Fruit fly (Drosophila melanogaster) whole organism, prepupa: Measurements from ENCODE around the gene CG43896.
A peak's percentile ranks its signal among the peaks of the same experiment; 100 is the strongest.

ENCODE experiments used
- Blimp-1 ChIP-seq: fragments of 200-800 bp; sonication (Bioruptor generic); optimal IDR thresholded peaks from 3 replicates; lab custom pipeline; 2017; ENCODE audit warnings: missing biosample characterization, missing genetic modification characterization, mild to moderate bottlenecking, moderate library complexity, missing genetic modification reagents
- CG10631 ChIP-seq: fragments of 200-800 bp; sonication (Bioruptor generic); optimal IDR thresholded peaks from 2 replicates; lab custom pipeline; 2016; ENCODE audit warnings: missing biosample characterization, missing genetic modification characterization
- CG10669 ChIP-seq: fragments of 200-800 bp; sonication (Bioruptor generic); optimal IDR thresholded peaks from 3 replicates; lab custom pipeline; 2018; ENCODE audit warnings: missing biosample characterization, mild to moderate bottlenecking, missing genetic modification characterization, moderate library complexity
- CG11294 ChIP-seq: fragments of 200-800 bp; sonication (Bioruptor generic); IDR thresholded peaks from 2 replicates; pipeline ENCODE4 v1.3.6; 2022; ENCODE audit warnings: missing biosample characterization, missing genetic modification characterization
- CG11762 ChIP-seq: fragments of 200-800 bp; sonication (Bioruptor generic); optimal IDR thresholded peaks from 3 replicates; lab custom pipeline; 2016; ENCODE audit warnings: missing biosample characterization, missing genetic modification characterization; ENCODE audit not compliant: insufficient read depth
- CG11902 ChIP-seq: fragments of 200-800 bp; sonication (Bioruptor generic); optimal IDR thresholded peaks from 3 replicates; lab custom pipeline; 2016; ENCODE audit warnings: missing biosample characterization, missing genetic modification characterization
- CG15336 ChIP-seq: fragments of 200-800 bp; sonication (Bioruptor generic); IDR thresholded peaks from 2 replicates; pipeline ENCODE4 v1.3.6; 2022; ENCODE audit warnings: missing biosample characterization, missing genetic modification characterization
- CG1621 ChIP-seq: fragments of 200-800 bp; sonication (Bioruptor generic); optimal IDR thresholded peaks from 3 replicates; lab custom pipeline; 2018; ENCODE audit warnings: missing biosample characterization, mild to moderate bottlenecking, missing genetic modification characterization
- CG16779 ChIP-seq: fragments of 200-800 bp; sonication (Bioruptor generic); optimal IDR thresholded peaks from 3 replicates; lab custom pipeline; 2017; ENCODE audit warnings: missing biosample characterization, mild to moderate bottlenecking, missing genetic modification characterization
- CG3032 ChIP-seq: fragments of 200-800 bp; optimal IDR thresholded peaks from 2 replicates; lab custom pipeline; 2019; ENCODE audit warnings: missing biosample characterization, mild to moderate bottlenecking, missing genetic modification characterization, moderate library complexity
- CG31627 ChIP-seq: fragments of 200-800 bp; sonication (Bioruptor generic); optimal IDR thresholded peaks from 3 replicates; lab custom pipeline; 2016; ENCODE audit warnings: missing biosample characterization, missing genetic modification characterization
- CG32006 ChIP-seq: fragments of 200-800 bp; sonication (Bioruptor generic); optimal IDR thresholded peaks from 3 replicates; lab custom pipeline; 2017; ENCODE audit warnings: missing biosample characterization, mild to moderate bottlenecking, missing genetic modification characterization
- CG3919 ChIP-seq: fragments of 200-800 bp; sonication (Bioruptor generic); optimal IDR thresholded peaks from 3 replicates; lab custom pipeline; 2016; ENCODE audit warnings: missing biosample characterization, missing genetic modification characterization
- CG4318 ChIP-seq: fragments of 200-800 bp; sonication (Bioruptor generic); optimal IDR thresholded peaks from 3 replicates; lab custom pipeline; 2017; ENCODE audit warnings: missing biosample characterization, mild to moderate bottlenecking, missing genetic modification characterization
- CG6163 ChIP-seq: fragments of 200-800 bp; sonication (Bioruptor generic); IDR thresholded peaks from 3 replicates; pipeline ENCODE4 v1.3.6; 2022; ENCODE audit warnings: missing biosample characterization, missing genetic modification characterization
- CG6276 ChIP-seq: fragments of 200-800 bp; sonication (Bioruptor generic); optimal IDR thresholded peaks from 2 replicates; lab custom pipeline; 2017; ENCODE audit warnings: missing biosample characterization, mild to moderate bottlenecking, missing genetic modification characterization
- CG6792 ChIP-seq: fragments of 200-800 bp; sonication (Bioruptor generic); optimal IDR thresholded peaks from 3 replicates; lab custom pipeline; 2016; ENCODE audit warnings: missing biosample characterization, missing genetic modification characterization
- CG6808 ChIP-seq: fragments of 200-800 bp; sonication (Bioruptor generic); optimal IDR thresholded peaks from 3 replicates; lab custom pipeline; 2017; ENCODE audit warnings: missing biosample characterization, missing genetic modification characterization, mild to moderate bottlenecking, moderate library complexity, missing genetic modification reagents
- CG6854 ChIP-seq: fragments of 200-800 bp; sonication (Bioruptor generic); optimal IDR thresholded peaks from 2 replicates; lab custom pipeline; 2017; ENCODE audit warnings: missing biosample characterization, mild to moderate bottlenecking, missing genetic modification characterization
- CG7368 ChIP-seq: fragments of 200-800 bp; sonication (Bioruptor generic); optimal IDR thresholded peaks from 3 replicates; lab custom pipeline; 2016; ENCODE audit warnings: missing biosample characterization, missing genetic modification characterization
- CG8119 ChIP-seq: fragments of 200-800 bp; sonication (Bioruptor generic); IDR thresholded peaks from 3 replicates; pipeline ENCODE4 v1.3.6; 2022; ENCODE audit warnings: missing biosample characterization, missing genetic modification characterization
- CG8319 ChIP-seq: fragments of 200-800 bp; sonication (Bioruptor generic); optimal IDR thresholded peaks from 3 replicates; lab custom pipeline; 2016; ENCODE audit warnings: missing biosample characterization, missing genetic modification characterization
- CG8632 ChIP-seq: fragments of 200-800 bp; sonication (Bioruptor generic); optimal IDR thresholded peaks from 3 replicates; lab custom pipeline; 2016; ENCODE audit warnings: missing biosample characterization, missing genetic modification characterization
- CG9139 ChIP-seq: fragments of 200-800 bp; sonication (Bioruptor generic); optimal IDR thresholded peaks from 3 replicates; lab custom pipeline; 2017; ENCODE audit warnings: missing biosample characterization, mild to moderate bottlenecking, missing genetic modification characterization
- Eip75B ChIP-seq: fragments of 200-800 bp; sonication (Bioruptor generic); optimal IDR thresholded peaks from 3 replicates; lab custom pipeline; 2016; ENCODE audit warnings: missing biosample characterization, missing genetic modification characterization
- Eip93F ChIP-seq: fragments of 200-800 bp; sonication (Bioruptor generic); optimal IDR thresholded peaks from 2 replicates; lab custom pipeline; 2016; ENCODE audit warnings: missing biosample characterization, mild to moderate bottlenecking, missing genetic modification characterization
- Ets21C ChIP-seq: fragments of 200-800 bp; sonication (Bioruptor generic); optimal IDR thresholded peaks from 3 replicates; lab custom pipeline; 2016; ENCODE audit warnings: missing biosample characterization, missing genetic modification characterization
- Ets96B ChIP-seq: fragments of 200-800 bp; optimal IDR thresholded peaks from 2 replicates; lab custom pipeline; 2019; ENCODE audit warnings: missing biosample characterization, mild to moderate bottlenecking, missing genetic modification characterization, moderate library complexity
- Gug ChIP-seq: fragments of 200-800 bp; sonication (Bioruptor generic); IDR thresholded peaks from 2 replicates; pipeline ENCODE4 v1.3.6; 2022; ENCODE audit warnings: missing biosample characterization, missing genetic modification characterization
- Hr39 ChIP-seq: fragments of 200-800 bp; sonication (Bioruptor generic); optimal IDR thresholded peaks from 2 replicates; lab custom pipeline; 2016; ENCODE audit warnings: missing biosample characterization, missing genetic modification characterization
- Hr4 ChIP-seq: fragments of 200-800 bp; sonication (Bioruptor generic); optimal IDR thresholded peaks from 3 replicates; lab custom pipeline; 2016; ENCODE audit warnings: missing biosample characterization, missing genetic modification characterization
- Lpt ChIP-seq: fragments of 200-800 bp; sonication (Bioruptor generic); optimal IDR thresholded peaks from 3 replicates; lab custom pipeline; 2016; ENCODE audit warnings: missing biosample characterization, missing genetic modification characterization
- Met ChIP-seq: fragments of 200-800 bp; sonication (Bioruptor generic); optimal IDR thresholded peaks from 3 replicates; lab custom pipeline; 2016; ENCODE audit warnings: missing biosample characterization, missing genetic modification characterization
- OdsH ChIP-seq: fragments of 200-800 bp; sonication (Bioruptor generic); optimal IDR thresholded peaks from 3 replicates; lab custom pipeline; 2016; ENCODE audit warnings: missing biosample characterization, missing genetic modification characterization
- Smox ChIP-seq: fragments of 200-800 bp; sonication (Bioruptor generic); optimal IDR thresholded peaks from 3 replicates; lab custom pipeline; 2016; ENCODE audit warnings: missing biosample characterization, missing genetic modification characterization
- Sox102F ChIP-seq: fragments of 200-800 bp; sonication (Bioruptor generic); optimal IDR thresholded peaks from 2 replicates; lab custom pipeline; 2016; ENCODE audit warnings: missing biosample characterization, mild to moderate bottlenecking, missing genetic modification characterization
- Sox15 ChIP-seq: fragments of 200-800 bp; sonication (Bioruptor generic); optimal IDR thresholded peaks from 3 replicates; lab custom pipeline; 2016; ENCODE audit warnings: missing biosample characterization, missing genetic modification characterization
- acj6 ChIP-seq: fragments of 200-800 bp; sonication (Bioruptor generic); optimal IDR thresholded peaks from 3 replicates; lab custom pipeline; 2016; ENCODE audit warnings: missing biosample characterization, missing genetic modification characterization
- dsx ChIP-seq: fragments of 200-800 bp; optimal IDR thresholded peaks from 3 replicates; lab custom pipeline; 2019; ENCODE audit warnings: missing biosample characterization, mild to moderate bottlenecking, missing genetic modification characterization, moderate library complexity; ENCODE audit not compliant: poor library complexity, severe bottlenecking
- eg ChIP-seq: fragments of 200-800 bp; sonication (Bioruptor generic); IDR thresholded peaks from 3 replicates; pipeline ENCODE4 v1.3.6; 2022; ENCODE audit warnings: missing biosample characterization, missing genetic modification characterization
- fd59A ChIP-seq: fragments of 200-800 bp; sonication (Bioruptor generic); optimal IDR thresholded peaks from 2 replicates; lab custom pipeline; 2017; ENCODE audit warnings: missing biosample characterization, mild to moderate bottlenecking, missing genetic modification characterization, missing genetic modification reagents
- fd85E ChIP-seq: fragments of 200-800 bp; sonication (Bioruptor generic); optimal IDR thresholded peaks from 3 replicates; lab custom pipeline; 2016; ENCODE audit warnings: missing biosample characterization, missing genetic modification characterization
- lz ChIP-seq: fragments of 200-800 bp; sonication (Bioruptor generic); optimal IDR thresholded peaks from 3 replicates; lab custom pipeline; 2016; ENCODE audit warnings: missing biosample characterization, missing genetic modification characterization
- net ChIP-seq: fragments of 200-800 bp; sonication (Bioruptor generic); optimal IDR thresholded peaks from 3 replicates; lab custom pipeline; 2016; ENCODE audit warnings: missing biosample characterization, missing genetic modification characterization
- pdm3 ChIP-seq: fragments of 200-800 bp; sonication (Bioruptor generic); optimal IDR thresholded peaks from 3 replicates; lab custom pipeline; 2016; ENCODE audit warnings: missing biosample characterization, missing genetic modification characterization
- spab ChIP-seq: fragments of 200-800 bp; sonication (Bioruptor generic); optimal IDR thresholded peaks from 2 replicates; lab custom pipeline; 2017; ENCODE audit warnings: missing biosample characterization, mild to moderate bottlenecking, missing genetic modification characterization, missing genetic modification reagents
- ss ChIP-seq, 2 experiments: fragments of 200-800 bp; sonication (Bioruptor generic); optimal IDR thresholded peaks; 2 replicates in 1 of 2; 3 replicates in 1 of 2; lab custom pipeline; 2017 to 2018; ENCODE audit warnings: mild to moderate bottlenecking in 2 of 2, missing biosample characterization in 2 of 2, missing genetic modification characterization in 2 of 2, moderate library complexity in 1 of 2
- vri ChIP-seq: fragments of 200-800 bp; sonication (Bioruptor generic); optimal IDR thresholded peaks from 3 replicates; lab custom pipeline; 2016; ENCODE audit warnings: missing biosample characterization, mild to moderate bottlenecking, missing genetic modification characterization

CG43896 gene

DNA sequence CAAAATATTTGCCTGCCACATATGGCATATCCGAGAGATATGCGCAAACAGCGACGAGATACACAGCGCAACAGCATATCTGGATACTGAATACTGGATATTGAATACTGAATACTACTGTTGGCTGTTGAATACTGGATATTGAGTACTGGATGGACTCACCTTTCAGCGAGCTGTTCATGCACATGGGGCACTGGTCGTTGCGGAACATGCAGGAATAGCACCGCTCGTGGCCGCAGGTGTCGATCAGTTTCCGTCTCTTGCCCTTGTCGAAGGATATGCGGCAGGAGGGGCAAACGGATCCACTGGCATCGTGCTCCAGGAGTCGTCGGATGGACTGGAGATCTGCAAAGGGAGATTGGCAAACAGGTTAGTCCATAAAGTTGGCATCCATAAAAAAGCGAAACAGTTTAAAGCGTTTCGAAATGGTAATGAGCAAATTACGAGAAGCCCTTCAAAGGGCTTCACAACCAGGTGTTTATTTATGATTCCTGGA, 52.7 kb downstream of the CG43896 start:
- TF ChIP-seq CG7368 (GFP tag; lab: Kevin White, UChicago) (no peak), Blimp-1 (GFP tag; lab: Kevin White, UChicago) (no peak), Hr39 (GFP tag; lab: Kevin White, UChicago) (no peak), CG8119 (GFP tag; lab: Robert Waterston, UW) (no peak), CG6792 (GFP tag; lab: Kevin White, UChicago) (no peak), Gug (no peak), ss (GFP tag; optimal IDR thresholded peaks at IDR 0.05; lab: Kevin White, UChicago) (peak; percentile 18 to 54), CG11294 (GFP tag; lab: Robert Waterston, UW) (no peak), spab (GFP tag; lab: Kevin White, UChicago) (no peak), Hr4 (GFP tag; lab: Kevin White, UChicago) (no peak), CG8319 (GFP tag; lab: Kevin White, UChicago) (no peak), CG8632 (GFP tag; lab: Kevin White, UChicago) (no peak), OdsH (GFP tag; lab: Kevin White, UChicago) (no peak), CG6276 (GFP tag; lab: Kevin White, UChicago) (no peak), eg (0 out of 3 replicates have a peak, but pooled peaks have one; percentile 14), Met (GFP tag; lab: Kevin White, UChicago) (no peak), CG15336 (GFP tag; lab: Robert Waterston, UW) (no peak), Ets96B (no peak), CG3919 (GFP tag; lab: Kevin White, UChicago) (no peak), acj6 (GFP tag; lab: Kevin White, UChicago) (no peak), dsx (no peak), lz (GFP tag; lab: Kevin White, UChicago) (no peak), CG10669 (GFP tag; lab: Kevin White, UChicago) (no peak), CG3032 (no peak), CG6808 (GFP tag; lab: Kevin White, UChicago) (peak; percentile 2), vri (no peak), Eip93F (GFP tag; lab: Kevin White, UChicago) (no peak), CG4318 (no peak), CG6854 (GFP tag; lab: Kevin White, UChicago) (peak; percentile 23), Smox (no peak), CG1621 (tag; lab: Kevin White, UChicago) (peak; percentile 59), pdm3 (no peak), fd59A (GFP tag; lab: Kevin White, UChicago) (no peak), Ets21C (GFP tag; lab: Kevin White, UChicago) (no peak), Sox102F (no peak), CG6163 (0 out of 3 replicates have a peak, but pooled peaks have one; percentile 17), CG11762 (GFP tag; lab: Kevin White, UChicago) (no peak), CG16779 (tag; lab: Kevin White, UChicago) (no peak), CG9139 (no peak), CG10631 (no peak), CG11902 (no peak), net (no peak), CG31627 (no peak), fd85E (no peak), Sox15 (GFP tag; lab: Kevin White, UChicago) (no peak), CG32006 (no peak), Eip75B (GFP tag; lab: Kevin White, UChicago) (no peak), Lpt (GFP tag; lab: Kevin White, UChicago) (no peak)
